Worm (Caenorhabditis elegans) whole organism, young adult: Measurements from ENCODE around the gene dhs-17.

Experiments
- B0019.2 ChIP-seq: fragments of 200-800 bp; sonication (Bioruptor generic); conservative IDR thresholded peaks from 2 replicates; pipeline ENCODE4 v1.3.6; 2022; ENCODE audit warnings: missing genetic modification reagents, missing genetic modification characterization, missing compliant biosample characterization
- B0035.1 ChIP-seq: sonication (generic microtip); optimal IDR thresholded peaks from 2 replicates; lab custom pipeline; 2016; ENCODE audit warnings: missing genetic modification characterization, mild to moderate bottlenecking, missing compliant biosample characterization, missing genotype, missing genetic modification reagents
- B0261.1 ChIP-seq: sonication (generic microtip); optimal IDR thresholded peaks from 2 replicates; lab custom pipeline; 2016; ENCODE audit warnings: mild to moderate bottlenecking, missing genetic modification characterization, moderate library complexity, missing compliant biosample characterization
- F39B2.1 ChIP-seq: fragments of 200-800 bp; sonication (Bioruptor generic); IDR thresholded peaks from 2 replicates; pipeline ENCODE4 v1.3.6; 2022; ENCODE audit warnings: missing genetic modification reagents, missing genetic modification characterization, missing compliant biosample characterization
- F52B5.7 ChIP-seq: sonication (generic microtip); optimal IDR thresholded peaks from 2 replicates; lab custom pipeline; 2016; ENCODE audit warnings: mild to moderate bottlenecking, missing genetic modification characterization, missing compliant biosample characterization
- F55B11.4 ChIP-seq: sonication (generic microtip); optimal IDR thresholded peaks from 2 replicates; lab custom pipeline; 2016; ENCODE audit warnings: missing compliant biosample characterization, missing genetic modification characterization, borderline replicate concordance; ENCODE audit not compliant: insufficient read depth
- F57A8.1 ChIP-seq: fragments of 200-800 bp; sonication (Bioruptor generic); optimal IDR thresholded peaks from 2 replicates; lab custom pipeline; 2018; ENCODE audit warnings: mild to moderate bottlenecking, missing genetic modification characterization, moderate library complexity, missing compliant biosample characterization
- F57C9.4 ChIP-seq: sonication (generic microtip); optimal IDR thresholded peaks from 2 replicates; lab custom pipeline; 2017; ENCODE audit warnings: mild to moderate bottlenecking, missing genetic modification characterization, missing compliant biosample characterization
- K11D2.4 ChIP-seq: fragments of 200-800 bp; sonication (Bioruptor generic); IDR thresholded peaks from 2 replicates; pipeline ENCODE4 v1.3.6; 2022; ENCODE audit warnings: missing genetic modification reagents, missing genetic modification characterization, missing compliant biosample characterization
- Y53G8AR.9 ChIP-seq: fragments of 200-800 bp; sonication (Bioruptor generic); conservative IDR thresholded peaks from 2 replicates; pipeline ENCODE4 v1.3.6; 2022; ENCODE audit warnings: missing genetic modification reagents, missing genetic modification characterization, missing compliant biosample characterization
- Y67H2A.10 ChIP-seq: fragments of 200-800 bp; sonication (Bioruptor generic); conservative IDR thresholded peaks from 2 replicates; pipeline ENCODE4 v1.3.6; 2022; ENCODE audit warnings: missing genetic modification reagents, missing genetic modification characterization, missing compliant biosample characterization
- Y79H2A.3 ChIP-seq: fragments of 200-800 bp; sonication (Bioruptor generic); conservative IDR thresholded peaks from 2 replicates; pipeline ENCODE4 v1.3.6; 2022; ENCODE audit warnings: missing genetic modification reagents, missing genetic modification characterization, missing compliant biosample characterization
- ama-1 ChIP-seq, 3 experiments: fragments of 150-350 bp in 1 of 3; sonication (generic microtip) in 2 of 3; optimal IDR thresholded peaks; 2 replicates each; lab custom pipeline; 2014 to 2018; ENCODE audit warnings: missing biosample characterization in 2 of 3, missing genetic modification characterization in 2 of 3, missing genetic modification reagents in 2 of 3
- attf-5 ChIP-seq: fragments of 200-800 bp; sonication (Bioruptor generic); optimal IDR thresholded peaks from 2 replicates; lab custom pipeline; 2018; ENCODE audit warnings: mild to moderate bottlenecking, missing genetic modification characterization, missing compliant biosample characterization
- attf-6 ChIP-seq: fragments of 200-800 bp; sonication (Bioruptor generic); IDR thresholded peaks from 2 replicates; pipeline ENCODE4 v1.3.6; 2022; ENCODE audit warnings: missing genetic modification reagents, missing genetic modification characterization, missing compliant biosample characterization
- bed-2 ChIP-seq: fragments of 200-800 bp; sonication (Bioruptor generic); IDR thresholded peaks from 2 replicates; pipeline ENCODE4 v1.3.6; 2022; ENCODE audit warnings: missing genetic modification reagents, missing genetic modification characterization, missing compliant biosample characterization
- ceh-100 ChIP-seq: fragments of 200-800 bp; sonication (Bioruptor generic); IDR thresholded peaks from 2 replicates; pipeline ENCODE4 v1.3.6; 2022; ENCODE audit warnings: missing genetic modification reagents, missing genetic modification characterization, missing compliant biosample characterization
- ceh-27 ChIP-seq: fragments of 200-800 bp; sonication (Bioruptor generic); optimal IDR thresholded peaks from 2 replicates; lab custom pipeline; 2018; ENCODE audit warnings: mild to moderate bottlenecking, missing genetic modification characterization, moderate library complexity, missing compliant biosample characterization
- ceh-58 ChIP-seq: fragments of 200-800 bp; sonication (Bioruptor generic); IDR thresholded peaks from 2 replicates; pipeline ENCODE4 v1.3.6; 2022; ENCODE audit warnings: missing genetic modification characterization, missing compliant biosample characterization
- egl-18 ChIP-seq: fragments of 200-800 bp; sonication (Bioruptor generic); IDR thresholded peaks from 2 replicates; pipeline ENCODE4 v1.3.6; 2022; ENCODE audit warnings: missing genetic modification reagents, missing genetic modification characterization, missing compliant biosample characterization
- egl-44 ChIP-seq: fragments of 200-800 bp; sonication (Bioruptor generic); IDR thresholded peaks from 2 replicates; pipeline ENCODE4 v1.3.6; 2022; ENCODE audit warnings: missing genetic modification reagents, missing genetic modification characterization, missing compliant biosample characterization
- ekl-4 ChIP-seq: fragments of 200-800 bp; sonication (Bioruptor generic); IDR thresholded peaks from 2 replicates; pipeline ENCODE4 v1.3.6; 2022; ENCODE audit warnings: missing genetic modification reagents, missing genetic modification characterization, missing compliant biosample characterization
- ets-4 ChIP-seq: fragments of 200-800 bp; sonication (Bioruptor generic); optimal IDR thresholded peaks from 2 replicates; lab custom pipeline; 2018; ENCODE audit warnings: mild to moderate bottlenecking, missing genetic modification characterization, missing compliant biosample characterization
- hlh-12 ChIP-seq: sonication (generic microtip); optimal IDR thresholded peaks from 2 replicates; lab custom pipeline; 2016; ENCODE audit warnings: missing genetic modification characterization, missing compliant biosample characterization
- hmg-1.2 ChIP-seq: fragments of 200-800 bp; sonication (Bioruptor generic); IDR thresholded peaks from 2 replicates; pipeline ENCODE4 v1.3.6; 2022; ENCODE audit warnings: missing genetic modification reagents, missing genetic modification characterization, missing compliant biosample characterization
- hsf-1 ChIP-seq: fragments of 200-800 bp; sonication (Bioruptor generic); IDR thresholded peaks from 2 replicates; pipeline ENCODE4 v1.3.6; 2022; ENCODE audit warnings: missing genetic modification reagents, missing genetic modification characterization, missing compliant biosample characterization
- lag-1 ChIP-seq: fragments of 200-800 bp; sonication (Bioruptor generic); IDR thresholded peaks from 2 replicates; pipeline ENCODE4 v1.3.6; 2022; ENCODE audit warnings: missing genetic modification reagents, missing genetic modification characterization, missing compliant biosample characterization
- lin-35 ChIP-seq, 3 experiments: fragments of 150-350 bp in 2 of 3; sonication (generic microtip) in 1 of 3; optimal IDR thresholded peaks; 2 replicates each; lab custom pipeline; 2014 to 2018; ENCODE audit warnings: missing biosample characterization in 3 of 3, missing genetic modification characterization in 3 of 3, missing genetic modification reagents in 3 of 3
- madf-10 ChIP-seq: sonication (generic microtip); optimal IDR thresholded peaks from 2 replicates; lab custom pipeline; 2016; ENCODE audit warnings: mild to moderate bottlenecking, missing genetic modification characterization, missing compliant biosample characterization
- mcd-1 ChIP-seq: fragments of 200-800 bp; sonication (Bioruptor generic); IDR thresholded peaks from 2 replicates; pipeline ENCODE4 v1.3.6; 2022; ENCODE audit warnings: missing genetic modification reagents, missing genetic modification characterization, missing compliant biosample characterization
- nfya-1 ChIP-seq: sonication (generic microtip); optimal IDR thresholded peaks from 2 replicates; lab custom pipeline; 2017; ENCODE audit warnings: antibody characterized with exemption, missing compliant biosample characterization, missing genetic modification characterization, borderline replicate concordance; ENCODE audit not compliant: insufficient read depth
- nfyb-1 ChIP-seq: fragments of 200-800 bp; sonication (Bioruptor generic); IDR thresholded peaks from 2 replicates; pipeline ENCODE4 v1.3.6; 2022; ENCODE audit warnings: missing genetic modification reagents, missing genetic modification characterization, missing compliant biosample characterization
- nhr-120 ChIP-seq: fragments of 200-800 bp; sonication (Bioruptor generic); IDR thresholded peaks from 2 replicates; pipeline ENCODE4 v1.3.6; 2022; ENCODE audit warnings: missing genetic modification characterization, missing compliant biosample characterization
- nhr-179 ChIP-seq: sonication (generic microtip); optimal IDR thresholded peaks from 2 replicates; lab custom pipeline; 2016; ENCODE audit warnings: mild to moderate bottlenecking, missing genetic modification characterization, missing compliant biosample characterization
- nhr-80 ChIP-seq: sonication (generic microtip); optimal IDR thresholded peaks from 2 replicates; lab custom pipeline; 2016; ENCODE audit warnings: missing genetic modification characterization, missing compliant biosample characterization
- nhr-90 ChIP-seq: sonication (generic microtip); optimal IDR thresholded peaks from 2 replicates; lab custom pipeline; 2016; ENCODE audit warnings: missing genotype, mild to moderate bottlenecking, missing genetic modification characterization, missing compliant biosample characterization
- rcor-1 ChIP-seq: fragments of 200-800 bp; sonication (Bioruptor generic); IDR thresholded peaks from 2 replicates; pipeline ENCODE4 v1.3.6; 2022; ENCODE audit warnings: missing genetic modification reagents, missing genetic modification characterization, missing compliant biosample characterization
- somi-1 ChIP-seq: fragments of 200-800 bp; sonication (Bioruptor generic); optimal IDR thresholded peaks from 2 replicates; lab custom pipeline; 2018; ENCODE audit warnings: mild to moderate bottlenecking, missing genetic modification characterization, missing compliant biosample characterization
- tbp1 ChIP-seq: fragments of 200-800 bp; sonication (Bioruptor generic); optimal IDR thresholded peaks from 2 replicates; lab custom pipeline; 2018; ENCODE audit warnings: mild to moderate bottlenecking, missing genetic modification characterization, missing compliant biosample characterization
- tlf-1 ChIP-seq: fragments of 200-800 bp; sonication (Bioruptor generic); optimal IDR thresholded peaks from 2 replicates; lab custom pipeline; 2018; ENCODE audit warnings: mild to moderate bottlenecking, missing genetic modification characterization, missing compliant biosample characterization
- zfh-2 ChIP-seq: fragments of 200-800 bp; sonication (Bioruptor generic); conservative IDR thresholded peaks from 2 replicates; pipeline ENCODE4 v1.3.6; 2022; ENCODE audit warnings: missing genetic modification reagents, missing genetic modification characterization, missing compliant biosample characterization
- ztf-25 ChIP-seq: fragments of 200-800 bp; sonication (Bioruptor generic); IDR thresholded peaks from 2 replicates; pipeline ENCODE4 v1.3.6; 2022; ENCODE audit warnings: missing genetic modification reagents, missing genetic modification characterization, missing compliant biosample characterization

dhs-17 gene

ce11 chrV:6044853-6045594 lies 10.4 kb upstream of the dhs-17 start, which contains the start of gene R01B10.3:
Gene R01B10.3 (minus strand): TSS chrV:6045129.
- TF ChIP-seq attf-6 (0 out of 2 replicates have a peak, but pooled peaks have one; percentile 23), nhr-90 (tag; lab: Kevin White, UChicago) (peak; percentile 28), somi-1 (GFP tag; lab: Kevin White, UChicago) (peak; percentile 24), ekl-4 (GFP tag; lab: Robert Waterston, UW) (no peak), zfh-2 (GFP tag; lab: Robert Waterston, UW) (peak; percentile 52; the same call in 1 of the 2 replicates), Y53G8AR.9 (0 out of 2 replicates have a peak, but pooled peaks have one; percentile 20), nfya-1 (no peak), ztf-25 (GFP tag; lab: Robert Waterston, UW) (no peak), bed-2 (GFP tag; lab: Robert Waterston, UW) (0 out of 2 replicates have a peak, but pooled peaks have one; percentile 37), B0035.1 (tag; lab: Kevin White, UChicago) (no peak), egl-44 (GFP tag; lab: Robert Waterston, UW) (peak; percentile 61; the same call in 1 of the 2 replicates), nhr-120 (no peak), lag-1 (GFP tag; lab: Robert Waterston, UW) (no peak), Y67H2A.10 (GFP tag; lab: Robert Waterston, UW) (no peak)

ce11 chrV:6044448-6044847 lies 9.8 kb upstream of the dhs-17 start:
- no peak for TF ChIP-seq ama-1 (optimal IDR thresholded peaks at IDR 0.05; lab: Kevin White, UChicago)
- no peak for TF ChIP-seq ama-1 (GFP tag; optimal IDR thresholded peaks at IDR 0.05; lab: Kevin White, UChicago)
- peak; percentile 36 for TF ChIP-seq nhr-80

ce11 chrV:6043275-6044271 lies 9.0 kb upstream of the dhs-17 start, which contains the start of gene cpi-2:
Gene cpi-2 (plus strand): TSS chrV:6044062.
- TF ChIP-seq rcor-1 (GFP tag; lab: Robert Waterston, UW) (no peak), ceh-27 (GFP tag; lab: Kevin White, UChicago) (peak; percentile 8), nhr-120 (no peak), lin-35 (GFP tag; optimal IDR thresholded peaks at IDR 0.05; lab: Kevin White, UChicago) (peak in 1 of 3 experiments; percentile 59), hmg-1.2 (GFP tag; lab: Robert Waterston, UW) (peak; percentile 79), mcd-1 (GFP tag; lab: Robert Waterston, UW) (no peak), B0261.1 (tag; lab: Kevin White, UChicago) (no peak), madf-10 (tag; lab: Kevin White, UChicago) (no peak), F57C9.4 (tag; lab: Kevin White, UChicago) (no peak), hlh-12 (tag; lab: Kevin White, UChicago) (no peak), ceh-100 (GFP tag; lab: Robert Waterston, UW) (no peak), F57A8.1 (GFP tag; lab: Kevin White, UChicago) (no peak), tlf-1 (GFP tag; lab: Kevin White, UChicago) (no peak), ztf-25 (GFP tag; lab: Robert Waterston, UW) (no peak), hsf-1 (GFP tag; lab: Robert Waterston, UW) (no peak), Y79H2A.3 (GFP tag; lab: Robert Waterston, UW) (no peak), B0019.2 (GFP tag; lab: Robert Waterston, UW) (no peak), attf-5 (peak; percentile 26), ceh-58 (GFP tag; lab: Robert Waterston, UW) (no peak), nhr-90 (tag; lab: Kevin White, UChicago) (no peak), nhr-179 (no peak), F52B5.7 (no peak), tbp1 (GFP tag; lab: Kevin White, UChicago) (no peak), egl-18 (GFP tag; lab: Robert Waterston, UW) (no peak), F39B2.1 (GFP tag; lab: Robert Waterston, UW) (no peak), F55B11.4 (tag; lab: Kevin White, UChicago) (no peak), nfyb-1 (peak; percentile 38; the same call in 1 of the 2 replicates), K11D2.4 (GFP tag; lab: Robert Waterston, UW) (no peak), ets-4 (no peak)
